Worm (Caenorhabditis elegans) whole organism, young adult: ENCODE results near the gene T24B8.7.

Experiments used
- C17E4.6 ChIP-seq: fragments of 200-800 bp; sonication (Bioruptor generic); IDR thresholded peaks from 2 replicates; pipeline ENCODE4 v1.3.6; 2022; ENCODE audit warnings: missing genetic modification reagents, missing genetic modification characterization, missing compliant biosample characterization
- F33H1.4 ChIP-seq: fragments of 200-800 bp; sonication (Bioruptor generic); IDR thresholded peaks from 2 replicates; pipeline ENCODE4 v1.3.6; 2022; ENCODE audit warnings: missing genetic modification reagents, missing genetic modification characterization, missing compliant biosample characterization
- F52B5.7 ChIP-seq: sonication (generic microtip); optimal IDR thresholded peaks from 2 replicates; lab custom pipeline; 2016; ENCODE audit warnings: mild to moderate bottlenecking, missing genetic modification characterization, missing compliant biosample characterization
- F57C9.4 ChIP-seq: sonication (generic microtip); optimal IDR thresholded peaks from 2 replicates; lab custom pipeline; 2017; ENCODE audit warnings: mild to moderate bottlenecking, missing genetic modification characterization, missing compliant biosample characterization
- K11D2.4 ChIP-seq: fragments of 200-800 bp; sonication (Bioruptor generic); IDR thresholded peaks from 2 replicates; pipeline ENCODE4 v1.3.6; 2022; ENCODE audit warnings: missing genetic modification reagents, missing genetic modification characterization, missing compliant biosample characterization
- K12H6.12 ChIP-seq: fragments of 200-800 bp; sonication (Bioruptor generic); optimal IDR thresholded peaks from 2 replicates; lab custom pipeline; 2018; ENCODE audit warnings: mild to moderate bottlenecking, missing genetic modification characterization, missing compliant biosample characterization
- Y56A3A.18 ChIP-seq: fragments of 200-800 bp; sonication (Bioruptor generic); IDR thresholded peaks from 2 replicates; pipeline ENCODE4 v1.3.6; 2022; ENCODE audit warnings: missing genetic modification reagents, missing genetic modification characterization, missing compliant biosample characterization
- akir-1 ChIP-seq: fragments of 200-800 bp; sonication (Bioruptor generic); optimal IDR thresholded peaks from 2 replicates; lab custom pipeline; 2018; ENCODE audit warnings: mild to moderate bottlenecking, missing genetic modification characterization, moderate library complexity, missing compliant biosample characterization
- atf-7 ChIP-seq: sonication (generic microtip); optimal IDR thresholded peaks from 2 replicates; lab custom pipeline; 2017; ENCODE audit warnings: mild to moderate bottlenecking, missing genetic modification characterization, missing compliant biosample characterization
- athp-1 ChIP-seq: sonication (generic microtip); optimal IDR thresholded peaks from 2 replicates; lab custom pipeline; 2017; ENCODE audit warnings: mild to moderate bottlenecking, missing genetic modification characterization, missing compliant biosample characterization
- attf-5 ChIP-seq: fragments of 200-800 bp; sonication (Bioruptor generic); optimal IDR thresholded peaks from 2 replicates; lab custom pipeline; 2018; ENCODE audit warnings: mild to moderate bottlenecking, missing genetic modification characterization, missing compliant biosample characterization
- attf-6 ChIP-seq: fragments of 200-800 bp; sonication (Bioruptor generic); IDR thresholded peaks from 2 replicates; pipeline ENCODE4 v1.3.6; 2022; ENCODE audit warnings: missing genetic modification reagents, missing genetic modification characterization, missing compliant biosample characterization
- bed-1 ChIP-seq: fragments of 200-800 bp; sonication (Bioruptor generic); IDR thresholded peaks from 2 replicates; pipeline ENCODE4 v1.3.6; 2022; ENCODE audit warnings: missing genetic modification reagents, missing genetic modification characterization, missing compliant biosample characterization
- ceh-27 ChIP-seq: fragments of 200-800 bp; sonication (Bioruptor generic); optimal IDR thresholded peaks from 2 replicates; lab custom pipeline; 2018; ENCODE audit warnings: mild to moderate bottlenecking, missing genetic modification characterization, moderate library complexity, missing compliant biosample characterization
- chd-7 ChIP-seq: sonication (generic microtip); optimal IDR thresholded peaks from 2 replicates; lab custom pipeline; 2016; ENCODE audit warnings: mild to moderate bottlenecking, missing genetic modification characterization, moderate library complexity, missing compliant biosample characterization
- dox-1 ChIP-seq: fragments of 200-800 bp; sonication (Bioruptor generic); IDR thresholded peaks from 2 replicates; pipeline ENCODE4 v1.3.6; 2022; ENCODE audit warnings: missing genetic modification reagents, missing genetic modification characterization, missing compliant biosample characterization
- dpl-1 ChIP-seq: fragments of 150-350 bp; optimal IDR thresholded peaks from 2 replicates; lab custom pipeline; 2014; ENCODE audit warnings: missing biosample characterization, missing genetic modification reagents, missing genetic modification characterization
- egrh-3 ChIP-seq: fragments of 200-800 bp; sonication (Bioruptor generic); IDR thresholded peaks from 2 replicates; pipeline ENCODE4 v1.3.6; 2022; ENCODE audit warnings: missing genetic modification reagents, missing genetic modification characterization, missing compliant biosample characterization
- fkh-3 ChIP-seq: sonication (generic microtip); optimal IDR thresholded peaks from 2 replicates; lab custom pipeline; 2016; ENCODE audit warnings: mild to moderate bottlenecking, missing genetic modification characterization, missing compliant biosample characterization
- hmg-20 ChIP-seq: fragments of 200-800 bp; sonication (Bioruptor generic); IDR thresholded peaks from 2 replicates; pipeline ENCODE4 v1.3.6; 2022; ENCODE audit warnings: missing genetic modification reagents, missing genetic modification characterization, missing compliant biosample characterization
- let-526 ChIP-seq: fragments of 200-800 bp; sonication (Bioruptor generic); IDR thresholded peaks from 2 replicates; pipeline ENCODE4 v1.3.6; 2022; ENCODE audit warnings: missing genetic modification reagents, missing genetic modification characterization, missing compliant biosample characterization
- lsl-1 ChIP-seq: fragments of 200-800 bp; sonication (Bioruptor generic); optimal IDR thresholded peaks from 2 replicates; lab custom pipeline; 2018; ENCODE audit warnings: mild to moderate bottlenecking, missing genetic modification characterization, moderate library complexity, missing compliant biosample characterization
- lsy-27 ChIP-seq: sonication (generic microtip); optimal IDR thresholded peaks from 2 replicates; lab custom pipeline; 2017; ENCODE audit warnings: missing genetic modification characterization, mild to moderate bottlenecking, missing compliant biosample characterization, antibody characterized with exemption, missing genotype, borderline replicate concordance; ENCODE audit not compliant: insufficient read depth
- madf-10 ChIP-seq: sonication (generic microtip); optimal IDR thresholded peaks from 2 replicates; lab custom pipeline; 2016; ENCODE audit warnings: mild to moderate bottlenecking, missing genetic modification characterization, missing compliant biosample characterization
- madf-8 ChIP-seq: fragments of 200-800 bp; sonication (Bioruptor generic); conservative IDR thresholded peaks from 2 replicates; pipeline ENCODE4 v1.3.6; 2022; ENCODE audit warnings: missing genetic modification reagents, missing genetic modification characterization, missing compliant biosample characterization
- mcd-1 ChIP-seq: fragments of 200-800 bp; sonication (Bioruptor generic); IDR thresholded peaks from 2 replicates; pipeline ENCODE4 v1.3.6; 2022; ENCODE audit warnings: missing genetic modification reagents, missing genetic modification characterization, missing compliant biosample characterization
- mes-4 ChIP-seq: sonication (generic microtip); optimal IDR thresholded peaks from 2 replicates; lab custom pipeline; 2016; ENCODE audit warnings: missing genotype, missing genetic modification characterization, missing compliant biosample characterization
- nfya-1 ChIP-seq: sonication (generic microtip); optimal IDR thresholded peaks from 2 replicates; lab custom pipeline; 2017; ENCODE audit warnings: antibody characterized with exemption, missing compliant biosample characterization, missing genetic modification characterization, borderline replicate concordance; ENCODE audit not compliant: insufficient read depth
- nhr-27 ChIP-seq: fragments of 200-800 bp; sonication (Bioruptor generic); optimal IDR thresholded peaks from 2 replicates; lab custom pipeline; 2018; ENCODE audit warnings: mild to moderate bottlenecking, missing genetic modification characterization, moderate library complexity, missing compliant biosample characterization
- nhr-90 ChIP-seq: sonication (generic microtip); optimal IDR thresholded peaks from 2 replicates; lab custom pipeline; 2016; ENCODE audit warnings: missing genotype, mild to moderate bottlenecking, missing genetic modification characterization, missing compliant biosample characterization
- pbrm-1 ChIP-seq: fragments of 200-800 bp; sonication (Bioruptor generic); IDR thresholded peaks from 2 replicates; pipeline ENCODE4 v1.3.6; 2022; ENCODE audit warnings: missing genetic modification reagents, missing genetic modification characterization, missing compliant biosample characterization
- rec-8 ChIP-seq, 2 experiments: sonication (generic microtip); optimal IDR thresholded peaks; 2 replicates each; lab custom pipeline; 2016; ENCODE audit warnings: mild to moderate bottlenecking in 2 of 2, missing genetic modification characterization in 2 of 2, missing genetic modification reagents in 2 of 2, missing genotype in 2 of 2, missing biosample characterization in 1 of 2, missing compliant biosample characterization in 1 of 2, moderate library complexity in 1 of 2
- repo-1 ChIP-seq: sonication (generic microtip); optimal IDR thresholded peaks from 2 replicates; lab custom pipeline; 2017; ENCODE audit warnings: mild to moderate bottlenecking, missing genetic modification characterization, missing compliant biosample characterization
- sea-2 ChIP-seq: fragments of 200-800 bp; sonication (Bioruptor generic); IDR thresholded peaks from 2 replicates; pipeline ENCODE4 v1.3.6; 2022; ENCODE audit warnings: missing genetic modification characterization, missing compliant biosample characterization
- snpc-1.1 ChIP-seq: sonication (generic microtip); optimal IDR thresholded peaks from 2 replicates; lab custom pipeline; 2017; ENCODE audit warnings: missing genetic modification characterization, mild to moderate bottlenecking, missing compliant biosample characterization, antibody characterized with exemption, moderate library complexity, missing genotype, missing genetic modification reagents; ENCODE audit not compliant: insufficient read depth
- snpc-4 ChIP-seq, 5 experiments: fragments of 150-350 bp in 1 of 5; sonication (generic microtip) in 4 of 5; optimal IDR thresholded peaks; 2 replicates each; lab custom pipeline; 2014 to 2018; ENCODE audit warnings: missing genetic modification characterization in 5 of 5, missing biosample characterization in 3 of 5, antibody characterized with exemption in 2 of 5, mild to moderate bottlenecking in 2 of 5, missing compliant biosample characterization in 2 of 5, missing genotype in 2 of 5, moderate library complexity in 2 of 5, missing genetic modification reagents in 1 of 5
- tbp1 ChIP-seq: fragments of 200-800 bp; sonication (Bioruptor generic); optimal IDR thresholded peaks from 2 replicates; lab custom pipeline; 2018; ENCODE audit warnings: mild to moderate bottlenecking, missing genetic modification characterization, missing compliant biosample characterization
- tlf-1 ChIP-seq: fragments of 200-800 bp; sonication (Bioruptor generic); optimal IDR thresholded peaks from 2 replicates; lab custom pipeline; 2018; ENCODE audit warnings: mild to moderate bottlenecking, missing genetic modification characterization, missing compliant biosample characterization
- unc-130 ChIP-seq: sonication (generic microtip); optimal IDR thresholded peaks from 2 replicates; lab custom pipeline; 2016; ENCODE audit warnings: missing genetic modification reagents, missing genetic modification characterization, missing compliant biosample characterization
- unc-62 ChIP-seq: fragments of 150-350 bp; optimal IDR thresholded peaks from 2 replicates; lab custom pipeline; 2014; ENCODE audit warnings: missing biosample characterization, missing genetic modification reagents, missing genetic modification characterization
- zim-3 ChIP-seq: sonication (generic microtip); optimal IDR thresholded peaks from 2 replicates; lab custom pipeline; 2017; ENCODE audit warnings: mild to moderate bottlenecking, missing genetic modification characterization, moderate library complexity, missing compliant biosample characterization
- ztf-18 ChIP-seq: sonication (generic microtip); optimal IDR thresholded peaks from 2 replicates; lab custom pipeline; 2016; ENCODE audit warnings: missing genotype, mild to moderate bottlenecking, missing genetic modification characterization, missing compliant biosample characterization
- ztf-22 ChIP-seq: fragments of 200-800 bp; sonication (Bioruptor generic); optimal IDR thresholded peaks from 2 replicates; lab custom pipeline; 2018; ENCODE audit warnings: mild to moderate bottlenecking, missing genetic modification characterization, moderate library complexity, missing compliant biosample characterization
- ztf-26 ChIP-seq: sonication (generic microtip); optimal IDR thresholded peaks from 2 replicates; lab custom pipeline; 2017; ENCODE audit warnings: missing genetic modification characterization, missing compliant biosample characterization
- ztf-3 ChIP-seq: fragments of 200-800 bp; sonication (Bioruptor generic); optimal IDR thresholded peaks from 2 replicates; lab custom pipeline; 2018; ENCODE audit warnings: mild to moderate bottlenecking, missing genetic modification characterization, missing compliant biosample characterization

Gene T24B8.7

ce11 chrII:9061557-9062183, 8.2 kb upstream of the T24B8.7 start (continued):
- no peak for TF ChIP-seq lsy-27 (tag; lab: Kevin White, UChicago)
- TF ChIP-seq sea-2 (GFP tag; lab: Robert Waterston, UW): no peak
- TF ChIP-seq F33H1.4 (GFP tag; lab: Robert Waterston, UW): 0 out of 2 replicates have a peak, but pooled peaks have one; percentile 18
- no peak for TF ChIP-seq zim-3
- TF ChIP-seq bed-1 (GFP tag; lab: Robert Waterston, UW): no peak
- no peak for TF ChIP-seq snpc-1.1
- TF ChIP-seq atf-7: no peak
- no peak for TF ChIP-seq athp-1
- TF ChIP-seq tlf-1: peak; percentile 6
- peak; percentile 90 for TF ChIP-seq madf-10 (tag; lab: Kevin White, UChicago)
- no peak for TF ChIP-seq rec-8 (tag; optimal IDR thresholded peaks at IDR 0.05; lab: Kevin White, UChicago)
- peak; percentile 20 for TF ChIP-seq chd-7 (tag; lab: Kevin White, UChicago)
- peak; percentile 56 for TF ChIP-seq nhr-90 (tag; lab: Kevin White, UChicago)
- TF ChIP-seq C17E4.6 (GFP tag; lab: Robert Waterston, UW): no peak
- peak; percentile 64 for TF ChIP-seq ceh-27 (GFP tag; lab: Kevin White, UChicago)
- TF ChIP-seq nfya-1 (tag; lab: Kevin White, UChicago): no peak
- no peak for TF ChIP-seq dpl-1
- peak; percentile 76 for TF ChIP-seq attf-5 (GFP tag; lab: Kevin White, UChicago)
- TF ChIP-seq unc-130: no peak
- TF ChIP-seq dox-1: peak; percentile 50
- TF ChIP-seq egrh-3: peak; percentile 56; the same call in 1 of the 2 replicates
- TF ChIP-seq F57C9.4 (tag; lab: Kevin White, UChicago): no peak
- no peak for TF ChIP-seq unc-62 (GFP tag; lab: Kevin White, UChicago)
- TF ChIP-seq ztf-18: peak; percentile 33
- TF ChIP-seq snpc-4 (GFP tag; optimal IDR thresholded peaks at IDR 0.05; lab: Kevin White, UChicago): no peak
- TF ChIP-seq snpc-4 (tag; optimal IDR thresholded peaks at IDR 0.05; lab: Kevin White, UChicago): peak; percentile 5 to 55 (median 36)
- TF ChIP-seq K12H6.12: peak; percentile 75
- TF ChIP-seq mcd-1: peak; percentile 58

- TF ChIP-seq mes-4 (tag; lab: Kevin White, UChicago): no peak
These were observed 7.6 kb upstream of the T24B8.7 start, which contains the start of gene T24B8.3 for ce11 chrII:9061099-9061498. Gene T24B8.3 (minus strand): TSS chrII:9061137.

DNA sequence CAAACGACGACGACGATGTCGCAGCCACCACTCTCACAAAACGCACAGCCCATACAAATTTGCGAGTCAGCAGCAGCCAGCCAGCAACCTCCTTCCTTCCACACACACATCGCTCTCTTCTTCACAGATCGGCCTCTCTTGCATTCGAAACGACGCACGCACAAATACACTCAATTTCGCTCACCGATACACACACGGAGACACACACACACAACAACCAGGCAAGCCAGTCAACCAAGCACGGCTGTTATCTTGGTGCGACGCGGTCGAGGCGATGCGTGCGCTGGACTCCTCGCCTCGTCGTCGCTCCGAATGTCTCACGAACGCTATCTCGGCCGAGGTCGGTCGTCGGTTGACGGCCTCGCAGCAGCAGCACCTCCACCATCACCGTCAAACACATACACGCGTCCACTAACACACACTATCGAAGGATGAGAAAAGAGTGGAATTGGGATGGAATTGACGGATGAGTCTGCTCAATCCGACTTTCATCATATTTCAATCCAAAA, 6.9 kb upstream of the T24B8.7 start:
- TF ChIP-seq mcd-1 (peak; percentile 83), F52B5.7 (tag; lab: Kevin White, UChicago) (no peak), tbp1 (GFP tag; lab: Kevin White, UChicago) (peak; percentile 57), dpl-1 (no peak), lsl-1 (no peak), F33H1.4 (GFP tag; lab: Robert Waterston, UW) (no peak), fkh-3 (tag; lab: Kevin White, UChicago) (no peak), ztf-3 (GFP tag; lab: Kevin White, UChicago) (no peak), ztf-22 (GFP tag; lab: Kevin White, UChicago) (peak; percentile 6), ztf-26 (peak; percentile 81), madf-8 (GFP tag; lab: Robert Waterston, UW) (no peak), attf-6 (GFP tag; lab: Robert Waterston, UW) (no peak), madf-10 (tag; lab: Kevin White, UChicago) (peak; percentile 99), repo-1 (peak; percentile 19), pbrm-1 (GFP tag; lab: Robert Waterston, UW) (peak; percentile 69), let-526 (GFP tag; lab: Robert Waterston, UW) (no peak), Y56A3A.18 (0 out of 2 replicates have a peak, but pooled peaks have one; percentile 43), nhr-27 (tag; lab: Kevin White, UChicago) (no peak), akir-1 (GFP tag; lab: Kevin White, UChicago) (peak; percentile 5), hmg-20 (GFP tag; lab: Robert Waterston, UW) (0 out of 2 replicates have a peak, but pooled peaks have one; percentile 8), K11D2.4 (GFP tag; lab: Robert Waterston, UW) (peak; percentile 85)
